Fruit fly (Drosophila melanogaster) whole organism, embryonic: Measurements from ENCODE around the gene Kyat.
A peak's percentile ranks its signal among the peaks of the same experiment; 100 is the strongest.

Experiments used
- Blimp-1 ChIP-seq: fragments of 200-800 bp; sonication (Bioruptor generic); optimal IDR thresholded peaks from 3 replicates; lab custom pipeline; 2018; ENCODE audit warnings: missing biosample characterization, missing genetic modification characterization, mild to moderate bottlenecking, moderate library complexity, missing genetic modification reagents
- CG10209 ChIP-seq: fragments of 200-800 bp; sonication (Bioruptor generic); optimal IDR thresholded peaks from 3 replicates; lab custom pipeline; 2017; ENCODE audit warnings: missing biosample characterization, mild to moderate bottlenecking, missing genetic modification characterization, missing genetic modification reagents
- CG12659 ChIP-seq: fragments of 200-800 bp; sonication (Bioruptor generic); optimal IDR thresholded peaks from 3 replicates; lab custom pipeline; 2017; ENCODE audit warnings: mild to moderate bottlenecking, missing biosample characterization, missing genetic modification reagents, missing genetic modification characterization
- CG13775 ChIP-seq: fragments of 200-800 bp; sonication (Bioruptor generic); optimal IDR thresholded peaks from 3 replicates; lab custom pipeline; 2017; ENCODE audit warnings: missing biosample characterization, mild to moderate bottlenecking, missing genetic modification characterization
- CG17361 ChIP-seq: fragments of 200-800 bp; sonication (Bioruptor generic); IDR thresholded peaks from 3 replicates; pipeline ENCODE4 v1.3.6; 2022; ENCODE audit warnings: missing biosample characterization, missing genetic modification characterization
- CG1832 ChIP-seq: fragments of 200-800 bp; sonication (Bioruptor generic); optimal IDR thresholded peaks from 2 replicates; lab custom pipeline; 2017; ENCODE audit warnings: missing biosample characterization, mild to moderate bottlenecking, missing genetic modification characterization, inconsistent platforms
- CG32767 ChIP-seq: fragments of 200-800 bp; sonication (Bioruptor generic); IDR thresholded peaks from 2 replicates; pipeline ENCODE4 v1.3.6; 2022; ENCODE audit warnings: missing biosample characterization, missing genetic modification characterization
- CG33213 ChIP-seq: fragments of 200-800 bp; sonication (Bioruptor generic); optimal IDR thresholded peaks from 3 replicates; lab custom pipeline; 2016; ENCODE audit warnings: missing biosample characterization, missing genetic modification characterization
- CG5180 ChIP-seq: fragments of 200-800 bp; sonication (Bioruptor generic); optimal IDR thresholded peaks from 3 replicates; lab custom pipeline; 2017; ENCODE audit warnings: missing biosample characterization, missing genetic modification characterization, mild to moderate bottlenecking, moderate library complexity, missing genetic modification reagents
- CG5245 ChIP-seq: fragments of 200-800 bp; sonication (Bioruptor generic); optimal IDR thresholded peaks from 3 replicates; lab custom pipeline; 2016; ENCODE audit warnings: missing biosample characterization, missing genetic modification characterization
- CG6254 ChIP-seq: fragments of 200-800 bp; sonication (Bioruptor generic); optimal IDR thresholded peaks from 3 replicates; lab custom pipeline; 2017; ENCODE audit warnings: mild to moderate bottlenecking, missing biosample characterization, missing genetic modification reagents, missing genetic modification characterization
- CG6683 ChIP-seq: fragments of 200-800 bp; sonication (Bioruptor generic); optimal IDR thresholded peaks from 2 replicates; lab custom pipeline; 2017; ENCODE audit warnings: missing biosample characterization, mild to moderate bottlenecking, missing genetic modification characterization, missing genetic modification reagents
- CG8281 ChIP-seq: fragments of 200-800 bp; sonication (Bioruptor generic); optimal IDR thresholded peaks from 2 replicates; lab custom pipeline; 2018; ENCODE audit warnings: missing biosample characterization, mild to moderate bottlenecking, missing genetic modification characterization, moderate library complexity
- CG8290 ChIP-seq, 3 experiments: fragments of 200-800 bp; sonication (Bioruptor generic); optimal IDR thresholded peaks; 2 replicates each; lab custom pipeline; 2016 to 2019; ENCODE audit warnings: missing biosample characterization in 3 of 3, missing genetic modification characterization in 3 of 3, mild to moderate bottlenecking in 2 of 3, moderate library complexity in 1 of 3
- CG8388 ChIP-seq: fragments of 200-800 bp; sonication (Bioruptor generic); optimal IDR thresholded peaks from 2 replicates; lab custom pipeline; 2019; ENCODE audit warnings: missing biosample characterization, mild to moderate bottlenecking, missing genetic modification characterization, moderate library complexity
- Deaf1 ChIP-seq: fragments of 200-800 bp; optimal IDR thresholded peaks from 3 replicates; lab custom pipeline; 2019; ENCODE audit warnings: missing biosample characterization, mild to moderate bottlenecking, missing genetic modification characterization, moderate library complexity
- Drgx ChIP-seq: fragments of 200-800 bp; sonication (Bioruptor generic); IDR thresholded peaks from 2 replicates; pipeline ENCODE4 v1.3.6; 2022; ENCODE audit warnings: missing biosample characterization, missing genetic modification characterization
- E2f1 ChIP-seq: fragments of 200-800 bp; sonication (Bioruptor generic); IDR thresholded peaks from 2 replicates; pipeline ENCODE4 v1.3.6; 2022; ENCODE audit warnings: missing biosample characterization, missing genetic modification characterization
- Fer2 ChIP-seq: fragments of 200-800 bp; sonication (Bioruptor generic); optimal IDR thresholded peaks from 2 replicates; lab custom pipeline; 2018; ENCODE audit warnings: missing biosample characterization, mild to moderate bottlenecking, missing genetic modification characterization, moderate library complexity
- H15 ChIP-seq: fragments of 200-800 bp; sonication (Bioruptor generic); IDR thresholded peaks from 3 replicates; pipeline ENCODE4 v1.3.6; 2022; ENCODE audit warnings: missing biosample characterization, missing genetic modification characterization
- NK7.1 ChIP-seq: fragments of 200-800 bp; sonication (Bioruptor generic); optimal IDR thresholded peaks from 3 replicates; lab custom pipeline; 2016; ENCODE audit warnings: missing biosample characterization, missing genetic modification characterization
- Optix ChIP-seq: fragments of 200-800 bp; sonication (Bioruptor generic); IDR thresholded peaks from 3 replicates; pipeline ENCODE4 v1.3.6; 2022; ENCODE audit warnings: missing biosample characterization, missing genetic modification characterization
- Rfx ChIP-seq: fragments of 200-800 bp; sonication (Bioruptor generic); IDR thresholded peaks from 2 replicates; pipeline ENCODE4 v1.3.6; 2022; ENCODE audit warnings: missing biosample characterization, missing genetic modification characterization
- abd-A ChIP-seq: fragments of 200-800 bp; sonication (Bioruptor generic); optimal IDR thresholded peaks from 3 replicates; lab custom pipeline; 2019; ENCODE audit warnings: missing biosample characterization, mild to moderate bottlenecking, missing genetic modification characterization, moderate library complexity
- amos ChIP-seq: fragments of 200-800 bp; sonication (Bioruptor generic); IDR thresholded peaks from 2 replicates; pipeline ENCODE4 v1.3.6; 2022; ENCODE audit warnings: missing biosample characterization, missing genetic modification characterization; ENCODE audit not compliant: partially characterized antibody
- az2 ChIP-seq: fragments of 200-800 bp; sonication (Bioruptor generic); optimal IDR thresholded peaks from 3 replicates; lab custom pipeline; 2016; ENCODE audit warnings: missing biosample characterization, missing genetic modification characterization
- bowl ChIP-seq: fragments of 200-800 bp; sonication (Bioruptor generic); IDR thresholded peaks from 2 replicates; pipeline ENCODE4 v1.3.6; 2022; ENCODE audit warnings: missing biosample characterization, missing genetic modification characterization
- bsh ChIP-seq, 2 experiments: fragments of 200-800 bp; sonication (Bioruptor generic); optimal IDR thresholded peaks; 2 replicates each; lab custom pipeline; 2017 to 2018; ENCODE audit warnings: mild to moderate bottlenecking in 2 of 2, missing biosample characterization in 2 of 2, missing genetic modification characterization in 2 of 2, moderate library complexity in 1 of 2
- cg ChIP-seq: fragments of 200-800 bp; sonication (Bioruptor generic); optimal IDR thresholded peaks from 3 replicates; lab custom pipeline; 2019; ENCODE audit warnings: missing biosample characterization, mild to moderate bottlenecking, missing genetic modification characterization, moderate library complexity
- chif ChIP-seq, 2 experiments: fragments of 200-800 bp; sonication (Bioruptor generic); optimal IDR thresholded peaks; 3 replicates each; lab custom pipeline; 2016; ENCODE audit warnings: missing biosample characterization in 2 of 2, missing genetic modification characterization in 2 of 2
- da ChIP-seq: fragments of 200-800 bp; sonication (Bioruptor generic); optimal IDR thresholded peaks from 2 replicates; lab custom pipeline; 2016; ENCODE audit warnings: missing biosample characterization, missing genetic modification characterization
- gro ChIP-seq: fragments of 200-800 bp; sonication (Bioruptor generic); optimal IDR thresholded peaks from 2 replicates; lab custom pipeline; 2016; ENCODE audit warnings: missing biosample characterization, missing genetic modification characterization
- nau ChIP-seq: fragments of 200-800 bp; sonication (Bioruptor generic); optimal IDR thresholded peaks from 3 replicates; lab custom pipeline; 2017; ENCODE audit warnings: missing biosample characterization, mild to moderate bottlenecking, missing genetic modification characterization, missing genetic modification reagents
- nom ChIP-seq: fragments of 200-800 bp; sonication (Bioruptor generic); optimal IDR thresholded peaks from 2 replicates; lab custom pipeline; 2017; ENCODE audit warnings: missing biosample characterization, missing genetic modification characterization, mild to moderate bottlenecking, moderate library complexity, missing genetic modification reagents
- tin ChIP-seq: fragments of 200-800 bp; sonication (Bioruptor generic); optimal IDR thresholded peaks from 3 replicates; lab custom pipeline; 2016; ENCODE audit warnings: missing biosample characterization, missing genetic modification characterization
- ttk ChIP-seq: fragments of 200-800 bp; sonication (Bioruptor generic); IDR thresholded peaks from 2 replicates; pipeline ENCODE4 v2.1.2; 2022; ENCODE audit warnings: missing biosample characterization, missing genetic modification characterization

Gene Kyat

DNA sequence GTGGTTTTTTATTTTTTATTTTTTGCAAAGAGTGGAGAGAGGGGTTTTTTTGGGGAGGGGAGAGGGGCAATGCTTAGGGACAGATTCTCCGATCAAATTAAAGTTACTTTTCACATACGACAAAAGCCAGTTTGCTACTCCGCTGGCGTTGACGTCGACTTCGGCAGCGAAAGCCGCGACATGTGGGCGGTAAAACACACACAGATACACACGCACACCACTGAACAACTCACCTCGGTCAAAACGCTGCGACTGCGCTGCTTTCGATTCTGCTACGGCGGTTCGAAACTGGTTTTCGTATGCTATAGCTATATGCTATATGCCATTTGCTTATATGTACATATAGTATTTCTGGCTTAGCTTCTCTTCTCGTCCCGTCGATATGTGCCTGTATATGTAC, 46.3 kb upstream of the Kyat start (continued):
- TF ChIP-seq gro (GFP tag; lab: Kevin White, UChicago) (no peak), az2 (GFP tag; lab: Kevin White, UChicago) (no peak), ttk (GFP tag; lab: Robert Waterston, UW) (no peak), CG8388 (GFP tag; lab: Kevin White, UChicago) (no peak), tin (GFP tag; lab: Kevin White, UChicago) (no peak), cg (peak; percentile 58), da (GFP tag; lab: Kevin White, UChicago) (no peak), CG6683 (GFP tag; lab: Kevin White, UChicago) (no peak), bowl (GFP tag; lab: Robert Waterston, UW) (no peak; the same call in 1 of the 2 replicates), CG12659 (GFP tag; lab: Kevin White, UChicago) (no peak)

DNA sequence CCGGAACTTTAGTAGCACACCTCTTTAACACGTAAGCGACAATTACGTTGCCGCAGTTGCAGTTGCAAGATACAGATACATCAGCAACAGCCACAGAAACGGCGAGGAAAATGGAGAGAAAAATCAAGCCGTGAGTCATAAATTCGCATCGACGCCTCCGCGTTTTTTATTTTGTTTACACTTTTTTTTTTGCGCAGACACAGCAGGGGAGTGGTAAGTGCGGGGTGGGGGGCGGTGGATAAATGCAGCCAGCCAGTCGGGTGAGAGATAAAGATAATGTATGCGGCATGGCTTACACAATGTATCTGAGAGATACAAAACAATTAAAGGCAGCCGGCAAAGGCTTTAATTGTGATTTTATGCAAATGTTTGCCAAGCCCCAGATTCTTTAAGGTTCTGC, 42.8 kb upstream of the Kyat start:
- no peak for TF ChIP-seq CG32767 (GFP tag; lab: Robert Waterston, UW)
- TF ChIP-seq nom (GFP tag; lab: Kevin White, UChicago): peak; percentile 88
- peak; percentile 10 for TF ChIP-seq CG5180 (GFP tag; lab: Kevin White, UChicago)
- peak in 1 of 2 experiments; percentile 39 for TF ChIP-seq bsh (GFP tag; optimal IDR thresholded peaks at IDR 0.05; lab: Kevin White, UChicago)
- peak; percentile 32; the same call in 1 of the 2 replicates for TF ChIP-seq Drgx
- no peak for TF ChIP-seq CG13775
- no peak for TF ChIP-seq nau (GFP tag; lab: Kevin White, UChicago)

DNA sequence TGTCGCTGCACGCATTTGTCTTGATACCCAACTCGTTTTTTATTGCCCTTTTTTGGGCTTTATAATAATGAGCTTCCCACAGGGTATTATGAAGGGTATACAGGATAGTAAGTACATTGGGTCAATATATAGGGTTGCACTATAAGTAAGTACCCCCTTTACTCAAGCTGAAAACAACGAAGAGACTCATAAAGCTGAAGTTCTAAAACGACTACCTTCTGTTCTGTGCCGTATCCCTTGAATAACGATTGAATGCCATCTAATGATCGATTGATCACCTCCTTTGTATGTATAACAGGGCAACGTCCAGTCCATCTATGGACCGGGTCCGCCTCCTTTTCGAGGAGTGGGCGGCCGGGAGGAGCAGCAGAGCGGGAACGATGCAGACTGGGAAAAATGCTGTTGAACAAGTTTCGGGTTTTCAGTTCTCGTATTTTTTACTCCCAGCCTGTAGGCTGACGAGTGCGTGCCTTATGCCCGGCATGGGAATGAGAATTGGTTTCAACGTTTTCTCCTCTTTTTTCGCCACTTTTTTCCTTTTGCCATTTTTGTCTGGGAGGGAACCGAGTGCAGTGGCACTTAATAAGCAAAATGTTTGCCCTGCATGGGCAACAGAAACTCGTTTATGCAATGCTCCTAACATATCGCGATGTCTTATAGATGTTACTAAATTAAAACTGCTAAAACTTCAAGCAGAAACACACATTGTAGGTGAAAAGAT, 37.4 kb upstream of the Kyat start:
- TF ChIP-seq Fer2: no peak
- no peak for TF ChIP-seq CG8281 (tag; lab: Kevin White, UChicago)
- TF ChIP-seq bsh (GFP tag; optimal IDR thresholded peaks at IDR 0.05; lab: Kevin White, UChicago): peak in 1 of 2 experiments; percentile 41
- no peak for TF ChIP-seq NK7.1 (GFP tag; lab: Kevin White, UChicago)
- no peak for TF ChIP-seq CG17361
- TF ChIP-seq Optix (GFP tag; lab: Robert Waterston, UW): no peak
- TF ChIP-seq H15 (GFP tag; lab: Robert Waterston, UW): no peak
- peak; percentile 63 for TF ChIP-seq nom (GFP tag; lab: Kevin White, UChicago)
- TF ChIP-seq CG6254 (GFP tag; lab: Kevin White, UChicago): no peak

DNA sequence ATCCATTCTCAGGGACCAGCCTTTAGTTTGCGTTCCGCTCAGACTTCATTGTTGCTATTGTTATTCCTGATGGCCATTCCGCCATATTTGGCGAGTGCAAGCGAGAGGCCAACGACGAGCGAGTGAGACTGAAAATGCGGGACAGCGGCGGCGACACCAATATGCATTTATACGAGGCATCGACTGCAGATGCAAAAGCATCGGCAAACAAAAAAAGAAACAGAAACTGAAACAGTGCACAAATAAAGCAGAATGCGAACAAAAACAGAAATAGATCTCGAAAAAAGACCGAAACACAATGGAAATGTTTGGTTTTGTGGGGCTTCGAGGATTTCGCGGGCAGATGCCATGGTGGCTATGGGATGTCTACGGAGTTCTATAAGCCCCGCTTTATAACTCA, 36.8 kb upstream of the Kyat start:
- TF ChIP-seq nom (GFP tag; lab: Kevin White, UChicago): peak; percentile 83
- TF ChIP-seq CG5245: no peak
- TF ChIP-seq E2f1 (GFP tag; lab: Robert Waterston, UW): 0 out of 2 replicates have a peak, but pooled peaks have one; percentile 15
- 0 out of 2 replicates have a peak, but pooled peaks have one; percentile 26 for TF ChIP-seq Drgx
- peak in 1 of 2 experiments; percentile 38 for TF ChIP-seq bsh (GFP tag; optimal IDR thresholded peaks at IDR 0.05; lab: Kevin White, UChicago)
- no peak for TF ChIP-seq CG33213

DNA sequence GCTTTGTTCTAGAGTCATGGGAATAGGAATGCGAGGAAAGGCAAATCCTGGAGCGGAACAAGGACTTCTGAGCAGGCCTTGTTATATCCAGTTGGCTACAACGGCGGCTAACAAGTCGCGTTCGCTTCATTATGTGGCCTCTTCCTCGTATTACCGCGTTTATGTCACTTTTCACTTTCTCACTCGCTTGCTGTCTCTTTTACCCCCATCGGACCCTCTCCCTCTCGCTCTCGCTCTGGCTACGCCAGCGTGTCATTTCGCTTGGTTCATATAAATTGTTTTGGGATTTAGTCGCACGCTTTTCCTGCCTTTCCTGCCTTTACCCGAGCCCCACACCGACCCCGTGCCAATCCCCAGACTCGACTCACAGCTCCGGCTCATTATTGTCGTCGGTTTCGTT, 34.0 kb upstream of the Kyat start:
- no peak for TF ChIP-seq chif (GFP tag; optimal IDR thresholded peaks at IDR 0.05; lab: Kevin White, UChicago)
- no peak for TF ChIP-seq amos
- TF ChIP-seq Rfx (GFP tag; lab: Robert Waterston, UW): 0 out of 2 replicates have a peak, but pooled peaks have one; percentile 24
- TF ChIP-seq CG1832: peak; percentile 28
- TF ChIP-seq abd-A (tag; lab: Kevin White, UChicago): peak; percentile 19
- no peak for TF ChIP-seq CG8290 (GFP tag; optimal IDR thresholded peaks at IDR 0.05; lab: Kevin White, UChicago)
- TF ChIP-seq CG8290 (tag; optimal IDR thresholded peaks at IDR 0.05; lab: Kevin White, UChicago): no peak
- TF ChIP-seq Deaf1 (tag; lab: Kevin White, UChicago): peak; percentile 39
- TF ChIP-seq E2f1 (GFP tag; lab: Robert Waterston, UW): no peak
- no peak for TF ChIP-seq CG10209 (GFP tag; lab: Kevin White, UChicago)
- TF ChIP-seq Blimp-1 (GFP tag; lab: Kevin White, UChicago): peak; percentile 69
